Fruit fly (Drosophila melanogaster) whole organism, embryonic: ENCODE data around the gene CG14273.
A peak's percentile ranks its signal among the peaks of the same experiment; 100 is the strongest.

Source experiments
- Abd-B ChIP-seq: fragments of 200-800 bp; sonication (Bioruptor generic); optimal IDR thresholded peaks from 2 replicates; lab custom pipeline; 2018; ENCODE audit warnings: missing biosample characterization, mild to moderate bottlenecking, missing genetic modification characterization, moderate library complexity
- Aef1 ChIP-seq: fragments of 200-800 bp; sonication (Bioruptor generic); IDR thresholded peaks from 3 replicates; pipeline ENCODE4 v1.3.6; 2022; ENCODE audit warnings: missing biosample characterization, missing genetic modification characterization
- Antp ChIP-seq: fragments of 200-800 bp; sonication (Bioruptor generic); optimal IDR thresholded peaks from 3 replicates; lab custom pipeline; 2016; ENCODE audit warnings: missing biosample characterization, missing genetic modification characterization
- CG1024 ChIP-seq: fragments of 200-800 bp; sonication (Bioruptor generic); IDR thresholded peaks from 2 replicates; pipeline ENCODE4 v1.3.6; 2022; ENCODE audit warnings: missing biosample characterization, missing genetic modification characterization
- CG11504 ChIP-seq: fragments of 200-800 bp; sonication (Bioruptor generic); optimal IDR thresholded peaks from 3 replicates; lab custom pipeline; 2019; ENCODE audit warnings: missing biosample characterization, mild to moderate bottlenecking, missing genetic modification characterization, moderate library complexity
- CG1647 ChIP-seq: fragments of 200-800 bp; sonication (Bioruptor generic); optimal IDR thresholded peaks from 3 replicates; lab custom pipeline; 2016; ENCODE audit warnings: missing biosample characterization, missing genetic modification characterization
- CG17829 ChIP-seq: fragments of 200-800 bp; optimal IDR thresholded peaks from 2 replicates; lab custom pipeline; 2019; ENCODE audit warnings: missing biosample characterization, mild to moderate bottlenecking, missing genetic modification characterization, moderate library complexity
- CG2712 ChIP-seq: fragments of 200-800 bp; optimal IDR thresholded peaks from 3 replicates; lab custom pipeline; 2019; ENCODE audit warnings: missing biosample characterization, mild to moderate bottlenecking, missing genetic modification characterization, moderate library complexity
- CG31441 ChIP-seq: fragments of 200-800 bp; sonication (Bioruptor generic); IDR thresholded peaks from 2 replicates; pipeline ENCODE4 v1.3.6; 2022; ENCODE audit warnings: missing biosample characterization, missing genetic modification characterization
- CG32772 ChIP-seq: fragments of 200-800 bp; sonication (Bioruptor generic); IDR thresholded peaks from 2 replicates; pipeline ENCODE4 v1.3.6; 2022; ENCODE audit warnings: missing biosample characterization, missing genetic modification characterization
- CG6254 ChIP-seq: fragments of 200-800 bp; sonication (Bioruptor generic); optimal IDR thresholded peaks from 3 replicates; lab custom pipeline; 2017; ENCODE audit warnings: mild to moderate bottlenecking, missing biosample characterization, missing genetic modification reagents, missing genetic modification characterization
- CG6683 ChIP-seq: fragments of 200-800 bp; sonication (Bioruptor generic); optimal IDR thresholded peaks from 2 replicates; lab custom pipeline; 2017; ENCODE audit warnings: missing biosample characterization, mild to moderate bottlenecking, missing genetic modification characterization, missing genetic modification reagents
- CG7786 ChIP-seq: fragments of 200-800 bp; sonication (Bioruptor generic); optimal IDR thresholded peaks from 2 replicates; lab custom pipeline; 2016; ENCODE audit warnings: missing biosample characterization, missing genetic modification characterization
- CG8290 ChIP-seq, 3 experiments: fragments of 200-800 bp; sonication (Bioruptor generic); optimal IDR thresholded peaks; 2 replicates each; lab custom pipeline; 2016 to 2019; ENCODE audit warnings: missing biosample characterization in 3 of 3, missing genetic modification characterization in 3 of 3, mild to moderate bottlenecking in 2 of 3, moderate library complexity in 1 of 3
- CG8478 ChIP-seq: fragments of >200 bp; optimal IDR thresholded peaks from 2 replicates; lab custom pipeline; 2018
- CG8765 ChIP-seq: fragments of 200-800 bp; sonication (Bioruptor generic); IDR thresholded peaks from 2 replicates; pipeline ENCODE4 v1.3.6; 2022; ENCODE audit warnings: missing biosample characterization, missing genetic modification characterization
- CG9876 ChIP-seq: fragments of 200-800 bp; sonication (Bioruptor generic); optimal IDR thresholded peaks from 2 replicates; lab custom pipeline; 2016; ENCODE audit warnings: missing biosample characterization, missing genetic modification characterization
- Chrac-16 ChIP-seq: fragments of 200-800 bp; sonication (Bioruptor generic); optimal IDR thresholded peaks from 3 replicates; lab custom pipeline; 2016; ENCODE audit warnings: missing biosample characterization, missing genetic modification characterization
- Dad ChIP-seq: fragments of 200-800 bp; sonication (Bioruptor generic); optimal IDR thresholded peaks from 3 replicates; lab custom pipeline; 2016; ENCODE audit warnings: missing biosample characterization, missing genetic modification characterization
- Dbx ChIP-seq: fragments of 200-800 bp; sonication (Bioruptor generic); IDR thresholded peaks from 3 replicates; pipeline ENCODE4 v1.3.6; 2022; ENCODE audit warnings: missing biosample characterization, missing genetic modification characterization
- Doc3 ChIP-seq: fragments of 200-800 bp; sonication (Bioruptor generic); IDR thresholded peaks from 3 replicates; pipeline ENCODE4 v1.3.6; 2022; ENCODE audit warnings: missing biosample characterization, missing genetic modification characterization; ENCODE audit not compliant: partially characterized antibody
- Ets97D ChIP-seq: fragments of 200-800 bp; sonication (Bioruptor generic); optimal IDR thresholded peaks from 3 replicates; lab custom pipeline; 2016; ENCODE audit warnings: missing biosample characterization, missing genetic modification characterization
- HLH4C ChIP-seq: fragments of 200-800 bp; sonication (Bioruptor generic); IDR thresholded peaks from 3 replicates; pipeline ENCODE4 v1.3.6; 2022; ENCODE audit warnings: missing biosample characterization, missing genetic modification characterization; ENCODE audit not compliant: partially characterized antibody
- HmgD ChIP-seq: fragments of 200-800 bp; sonication (Bioruptor generic); optimal IDR thresholded peaks from 3 replicates; lab custom pipeline; 2016; ENCODE audit warnings: missing biosample characterization, missing genetic modification characterization
- Hr3 ChIP-seq: fragments of 200-800 bp; sonication (Bioruptor generic); optimal IDR thresholded peaks from 3 replicates; lab custom pipeline; 2016; ENCODE audit warnings: missing biosample characterization, missing genetic modification characterization
- Mad ChIP-seq: fragments of 200-800 bp; sonication (Bioruptor generic); optimal IDR thresholded peaks from 2 replicates; lab custom pipeline; 2016; ENCODE audit warnings: missing biosample characterization, missing genetic modification characterization
- Oli ChIP-seq: fragments of 200-800 bp; sonication (Bioruptor generic); optimal IDR thresholded peaks from 2 replicates; lab custom pipeline; 2018; ENCODE audit warnings: missing biosample characterization, mild to moderate bottlenecking, missing genetic modification characterization, moderate library complexity
- Sox100B ChIP-seq: fragments of 200-800 bp; sonication (Bioruptor generic); optimal IDR thresholded peaks from 3 replicates; lab custom pipeline; 2018; ENCODE audit warnings: missing biosample characterization, mild to moderate bottlenecking, missing genetic modification characterization
- Sry-β ChIP-seq: fragments of 200-800 bp; sonication (Bioruptor generic); optimal IDR thresholded peaks from 2 replicates; lab custom pipeline; 2018; ENCODE audit warnings: missing biosample characterization, mild to moderate bottlenecking, missing genetic modification characterization, moderate library complexity
- Taf1 ChIP-seq: fragments of 200-800 bp; sonication (Bioruptor generic); IDR thresholded peaks from 2 replicates; pipeline ENCODE4 v1.3.6; 2022; ENCODE audit warnings: missing biosample characterization, missing genetic modification characterization
- ara ChIP-seq: fragments of 200-800 bp; sonication (Bioruptor generic); IDR thresholded peaks from 2 replicates; pipeline ENCODE4 v1.3.6; 2022; ENCODE audit warnings: missing biosample characterization, missing genetic modification characterization
- cad ChIP-seq: fragments of >200 bp; optimal IDR thresholded peaks from 2 replicates; lab custom pipeline; 2017; ENCODE audit warnings: missing biosample characterization, missing genetic modification characterization
- caup ChIP-seq: fragments of 200-800 bp; sonication (Bioruptor generic); optimal IDR thresholded peaks from 3 replicates; lab custom pipeline; 2017; ENCODE audit warnings: missing biosample characterization, mild to moderate bottlenecking, missing genetic modification characterization, moderate library complexity; ENCODE audit not compliant: severe bottlenecking
- en ChIP-seq: fragments of 200-800 bp; sonication (Bioruptor generic); optimal IDR thresholded peaks from 2 replicates; lab custom pipeline; 2016; ENCODE audit warnings: missing biosample characterization, missing genetic modification characterization
- ftz-f1 ChIP-seq: fragments of 200-800 bp; sonication (Bioruptor generic); optimal IDR thresholded peaks from 2 replicates; lab custom pipeline; 2016; ENCODE audit warnings: missing biosample characterization, missing genetic modification characterization
- gcm2 ChIP-seq: fragments of 200-800 bp; sonication (Bioruptor generic); optimal IDR thresholded peaks from 2 replicates; lab custom pipeline; 2016; ENCODE audit warnings: missing biosample characterization, missing genetic modification characterization
- gem ChIP-seq: fragments of 200-800 bp; sonication (Bioruptor generic); optimal IDR thresholded peaks from 2 replicates; lab custom pipeline; 2019; ENCODE audit warnings: missing biosample characterization, mild to moderate bottlenecking, missing genetic modification characterization, moderate library complexity
- hkb ChIP-seq, 2 experiments: fragments of 200-800 bp in 1 of 2; fragments of >200 bp in 1 of 2; sonication (Bioruptor generic) in 1 of 2; IDR thresholded peaks in 1 of 2; optimal IDR thresholded peaks in 1 of 2; 2 replicates each; pipeline versions ENCODE4 v1.3.6 to Lab custom; 2017 to 2022; ENCODE audit warnings: missing biosample characterization in 1 of 2, missing genetic modification characterization in 1 of 2
- jing ChIP-seq: fragments of 200-800 bp; sonication (Bioruptor generic); optimal IDR thresholded peaks from 2 replicates; lab custom pipeline; 2018; ENCODE audit warnings: missing biosample characterization, mild to moderate bottlenecking, missing genetic modification characterization
- kni ChIP-seq: fragments of 200-800 bp; sonication (Bioruptor generic); optimal IDR thresholded peaks from 3 replicates; lab custom pipeline; 2017; ENCODE audit warnings: mild to moderate bottlenecking, missing biosample characterization, missing genetic modification reagents, missing genetic modification characterization
- knrl ChIP-seq: fragments of 200-800 bp; sonication (Bioruptor generic); IDR thresholded peaks from 3 replicates; pipeline ENCODE4 v1.3.6; 2022; ENCODE audit warnings: missing biosample characterization, missing genetic modification characterization; ENCODE audit not compliant: partially characterized antibody
- lab ChIP-seq: fragments of 200-800 bp; sonication (Bioruptor generic); optimal IDR thresholded peaks from 3 replicates; lab custom pipeline; 2017; ENCODE audit warnings: missing biosample characterization, missing genetic modification characterization, mild to moderate bottlenecking, moderate library complexity, missing genetic modification reagents
- nerfin-1 ChIP-seq: fragments of 200-800 bp; sonication (Bioruptor generic); optimal IDR thresholded peaks from 3 replicates; lab custom pipeline; 2019; ENCODE audit warnings: missing biosample characterization, mild to moderate bottlenecking, missing genetic modification characterization, moderate library complexity
- p53 ChIP-seq: fragments of 200-800 bp; sonication (Bioruptor generic); optimal IDR thresholded peaks from 2 replicates; lab custom pipeline; 2016; ENCODE audit warnings: missing biosample characterization, missing genetic modification characterization
- peb ChIP-seq: fragments of 200-800 bp; sonication (Bioruptor generic); IDR thresholded peaks from 2 replicates; pipeline ENCODE4 v1.3.6; 2022; ENCODE audit warnings: missing biosample characterization, missing genetic modification characterization
- sens-2 ChIP-seq: fragments of 200-800 bp; sonication (Bioruptor generic); IDR thresholded peaks from 2 replicates; pipeline ENCODE4 v1.3.6; 2022; ENCODE audit warnings: missing biosample characterization, missing genetic modification characterization
- seq ChIP-seq: fragments of 200-800 bp; sonication (Bioruptor generic); IDR thresholded peaks from 2 replicates; pipeline ENCODE4 v1.3.6; 2022; ENCODE audit warnings: missing biosample characterization, missing genetic modification characterization
- sima ChIP-seq: fragments of 200-800 bp; sonication (Bioruptor generic); optimal IDR thresholded peaks from 2 replicates; lab custom pipeline; 2016; ENCODE audit warnings: missing biosample characterization, missing genetic modification characterization
- stwl ChIP-seq: fragments of 200-800 bp; sonication (Bioruptor generic); optimal IDR thresholded peaks from 3 replicates; lab custom pipeline; 2018; ENCODE audit warnings: missing biosample characterization, mild to moderate bottlenecking, missing genetic modification characterization, moderate library complexity
- yki ChIP-seq: fragments of >200 bp; optimal IDR thresholded peaks from 3 replicates; lab custom pipeline; 2018

CG14273 gene

dm6 chr2L:8307817-8308551 lies 34.5 kb upstream of the CG14273 start, which contains the start of the genes Ostgamma and Mettl14 (continued):
- TF ChIP-seq lab (GFP tag; lab: Kevin White, UChicago) (no peak), CG17829 (tag; lab: Kevin White, UChicago) (peak; percentile 41), CG9876 (GFP tag; lab: Kevin White, UChicago) (no peak), CG2712 (tag; lab: Kevin White, UChicago) (peak; percentile 84), CG6683 (GFP tag; lab: Kevin White, UChicago) (no peak), CG8478 (no peak), yki (lab: Kevin White, UChicago) (no peak), ftz-f1 (no peak), CG31441 (GFP tag; lab: Robert Waterston, UW) (0 out of 2 replicates have a peak, but pooled peaks have one; percentile 32), Antp (GFP tag; lab: Kevin White, UChicago) (no peak), peb (no peak), stwl (peak; percentile 36), CG32772 (GFP tag; lab: Robert Waterston, UW) (no peak), Doc3 (GFP tag; lab: Robert Waterston, UW) (peak; percentile 71), Dad (no peak), nerfin-1 (tag; lab: Kevin White, UChicago) (peak; percentile 24), gcm2 (GFP tag; lab: Kevin White, UChicago) (no peak), kni (GFP tag; lab: Kevin White, UChicago) (no peak), Aef1 (GFP tag; lab: Robert Waterston, UW) (no peak), p53 (GFP tag; lab: Kevin White, UChicago) (no peak), hkb (optimal IDR thresholded peaks at IDR 0.05; lab: Kevin White, UChicago) (no peak), hkb (GFP tag; IDR thresholded peaks at IDR 0.05; lab: Robert Waterston, UW) (no peak), Ets97D (GFP tag; lab: Kevin White, UChicago) (peak; percentile 40), caup (GFP tag; lab: Kevin White, UChicago) (no peak), HmgD (GFP tag; lab: Kevin White, UChicago) (no peak), Sry-β (GFP tag; lab: Kevin White, UChicago) (no peak), Abd-B (no peak), CG11504 (tag; lab: Kevin White, UChicago) (no peak), sens-2 (no peak), CG1024 (GFP tag; lab: Robert Waterston, UW) (no peak), Taf1 (no peak), Hr3 (no peak), Sox100B (GFP tag; lab: Kevin White, UChicago) (no peak), sima (no peak), CG1647 (GFP tag; lab: Kevin White, UChicago) (no peak), CG8765 (GFP tag; lab: Robert Waterston, UW) (no peak), CG6254 (GFP tag; lab: Kevin White, UChicago) (no peak), en (GFP tag; lab: Kevin White, UChicago) (no peak), jing (GFP tag; lab: Kevin White, UChicago) (no peak), Chrac-16 (GFP tag; lab: Kevin White, UChicago) (no peak), Oli (tag; lab: Kevin White, UChicago) (no peak), CG8290 (GFP tag; optimal IDR thresholded peaks at IDR 0.05; lab: Kevin White, UChicago) (no peak), CG8290 (tag; optimal IDR thresholded peaks at IDR 0.05; lab: Kevin White, UChicago) (no peak), ara (GFP tag; lab: Robert Waterston, UW) (no peak), Dbx (GFP tag; lab: Robert Waterston, UW) (no peak), CG7786 (GFP tag; lab: Kevin White, UChicago) (no peak), Mad (no peak), HLH4C (GFP tag; lab: Robert Waterston, UW) (peak; percentile 59; the same call in 2 of the 3 replicates), knrl (GFP tag; lab: Robert Waterston, UW) (peak; percentile 78; the same call in 1 of the 3 replicates), cad (GFP tag; lab: Kevin White, UChicago) (no peak), gem (tag; lab: Kevin White, UChicago) (no peak), seq (GFP tag; lab: Robert Waterston, UW) (no peak)
